Worm (Caenorhabditis elegans) whole organism, young adult: Measurements from ENCODE around the gene ogt-1.
A peak's percentile ranks its signal among the peaks of the same experiment; 100 is the strongest.

Experiments
- B0035.1 ChIP-seq: sonication (generic microtip); optimal IDR thresholded peaks from 2 replicates; lab custom pipeline; 2016; ENCODE audit warnings: missing genetic modification characterization, mild to moderate bottlenecking, missing compliant biosample characterization, missing genotype, missing genetic modification reagents
- B0336.3 ChIP-seq: fragments of 200-800 bp; sonication (Bioruptor generic); IDR thresholded peaks from 2 replicates; pipeline ENCODE4 v1.3.6; 2022; ENCODE audit warnings: missing genetic modification characterization, missing compliant biosample characterization
- F22D6.2 ChIP-seq: sonication (generic microtip); optimal IDR thresholded peaks from 2 replicates; lab custom pipeline; 2016; ENCODE audit warnings: mild to moderate bottlenecking, missing genetic modification characterization, missing compliant biosample characterization
- F33H1.4 ChIP-seq: fragments of 200-800 bp; sonication (Bioruptor generic); IDR thresholded peaks from 2 replicates; pipeline ENCODE4 v1.3.6; 2022; ENCODE audit warnings: missing genetic modification reagents, missing genetic modification characterization, missing compliant biosample characterization
- F39B2.1 ChIP-seq: fragments of 200-800 bp; sonication (Bioruptor generic); IDR thresholded peaks from 2 replicates; pipeline ENCODE4 v1.3.6; 2022; ENCODE audit warnings: missing genetic modification reagents, missing genetic modification characterization, missing compliant biosample characterization
- F55B11.4 ChIP-seq: sonication (generic microtip); optimal IDR thresholded peaks from 2 replicates; lab custom pipeline; 2016; ENCODE audit warnings: missing compliant biosample characterization, missing genetic modification characterization, borderline replicate concordance; ENCODE audit not compliant: insufficient read depth
- K11D2.4 ChIP-seq: fragments of 200-800 bp; sonication (Bioruptor generic); IDR thresholded peaks from 2 replicates; pipeline ENCODE4 v1.3.6; 2022; ENCODE audit warnings: missing genetic modification reagents, missing genetic modification characterization, missing compliant biosample characterization
- T07F8.4 ChIP-seq: sonication (generic microtip); optimal IDR thresholded peaks from 2 replicates; lab custom pipeline; 2016; ENCODE audit warnings: mild to moderate bottlenecking, missing genetic modification characterization, moderate library complexity, missing compliant biosample characterization
- Y56A3A.18 ChIP-seq: fragments of 200-800 bp; sonication (Bioruptor generic); IDR thresholded peaks from 2 replicates; pipeline ENCODE4 v1.3.6; 2022; ENCODE audit warnings: missing genetic modification reagents, missing genetic modification characterization, missing compliant biosample characterization
- Y67H2A.10 ChIP-seq: fragments of 200-800 bp; sonication (Bioruptor generic); conservative IDR thresholded peaks from 2 replicates; pipeline ENCODE4 v1.3.6; 2022; ENCODE audit warnings: missing genetic modification reagents, missing genetic modification characterization, missing compliant biosample characterization
- Y95B8A.8 ChIP-seq: fragments of 200-800 bp; sonication (Bioruptor generic); IDR thresholded peaks from 2 replicates; pipeline ENCODE4 v1.3.6; 2022; ENCODE audit warnings: missing genetic modification reagents, missing genetic modification characterization, missing compliant biosample characterization
- athp-1 ChIP-seq: sonication (generic microtip); optimal IDR thresholded peaks from 2 replicates; lab custom pipeline; 2017; ENCODE audit warnings: mild to moderate bottlenecking, missing genetic modification characterization, missing compliant biosample characterization
- attf-6 ChIP-seq: fragments of 200-800 bp; sonication (Bioruptor generic); IDR thresholded peaks from 2 replicates; pipeline ENCODE4 v1.3.6; 2022; ENCODE audit warnings: missing genetic modification reagents, missing genetic modification characterization, missing compliant biosample characterization
- ccch-3 ChIP-seq: fragments of 200-800 bp; sonication (Bioruptor generic); optimal IDR thresholded peaks from 2 replicates; lab custom pipeline; 2018; ENCODE audit warnings: mild to moderate bottlenecking, missing genetic modification characterization, missing compliant biosample characterization
- cebp-1 ChIP-seq, 2 experiments: fragments of 200-800 bp in 1 of 2; sonication (Bioruptor generic) in 1 of 2; sonication (generic microtip) in 1 of 2; IDR thresholded peaks in 1 of 2; optimal IDR thresholded peaks in 1 of 2; 2 replicates each; pipeline versions ENCODE4 v1.3.6 to Lab custom; 2017 to 2022; ENCODE audit warnings: missing compliant biosample characterization in 2 of 2, missing genetic modification characterization in 2 of 2, mild to moderate bottlenecking in 1 of 2, missing genetic modification reagents in 1 of 2, moderate library complexity in 1 of 2
- cebp-2 ChIP-seq: fragments of 200-800 bp; sonication (Bioruptor generic); IDR thresholded peaks from 2 replicates; pipeline ENCODE4 v1.3.6; 2022; ENCODE audit warnings: missing genetic modification characterization, missing compliant biosample characterization
- ceh-40 ChIP-seq: fragments of 200-800 bp; sonication (Bioruptor generic); IDR thresholded peaks from 2 replicates; pipeline ENCODE4 v1.3.6; 2022; ENCODE audit warnings: missing genetic modification characterization, missing compliant biosample characterization
- ceh-58 ChIP-seq: fragments of 200-800 bp; sonication (Bioruptor generic); IDR thresholded peaks from 2 replicates; pipeline ENCODE4 v1.3.6; 2022; ENCODE audit warnings: missing genetic modification characterization, missing compliant biosample characterization
- ceh-79 ChIP-seq: sonication (generic microtip); optimal IDR thresholded peaks from 2 replicates; lab custom pipeline; 2017; ENCODE audit warnings: mild to moderate bottlenecking, missing genetic modification characterization, missing compliant biosample characterization
- ceh-91 ChIP-seq: fragments of 200-800 bp; sonication (Bioruptor generic); IDR thresholded peaks from 2 replicates; pipeline ENCODE4 v1.3.6; 2022; ENCODE audit warnings: missing genetic modification reagents, missing genetic modification characterization, missing compliant biosample characterization
- dox-1 ChIP-seq: fragments of 200-800 bp; sonication (Bioruptor generic); IDR thresholded peaks from 2 replicates; pipeline ENCODE4 v1.3.6; 2022; ENCODE audit warnings: missing genetic modification reagents, missing genetic modification characterization, missing compliant biosample characterization
- dpff-1 ChIP-seq: sonication (generic microtip); optimal IDR thresholded peaks from 2 replicates; lab custom pipeline; 2017; ENCODE audit warnings: mild to moderate bottlenecking, missing genetic modification characterization, missing compliant biosample characterization
- dpl-1 ChIP-seq: fragments of 150-350 bp; optimal IDR thresholded peaks from 2 replicates; lab custom pipeline; 2014; ENCODE audit warnings: missing biosample characterization, missing genetic modification reagents, missing genetic modification characterization
- efl-1 ChIP-seq: fragments of 150-350 bp; optimal IDR thresholded peaks from 2 replicates; lab custom pipeline; 2014; ENCODE audit warnings: missing biosample characterization, missing genetic modification reagents, missing genetic modification characterization
- egl-44 ChIP-seq: fragments of 200-800 bp; sonication (Bioruptor generic); IDR thresholded peaks from 2 replicates; pipeline ENCODE4 v1.3.6; 2022; ENCODE audit warnings: missing genetic modification reagents, missing genetic modification characterization, missing compliant biosample characterization
- egrh-3 ChIP-seq: fragments of 200-800 bp; sonication (Bioruptor generic); IDR thresholded peaks from 2 replicates; pipeline ENCODE4 v1.3.6; 2022; ENCODE audit warnings: missing genetic modification reagents, missing genetic modification characterization, missing compliant biosample characterization
- ets-4 ChIP-seq: fragments of 200-800 bp; sonication (Bioruptor generic); optimal IDR thresholded peaks from 2 replicates; lab custom pipeline; 2018; ENCODE audit warnings: mild to moderate bottlenecking, missing genetic modification characterization, missing compliant biosample characterization
- hlh-12 ChIP-seq: sonication (generic microtip); optimal IDR thresholded peaks from 2 replicates; lab custom pipeline; 2016; ENCODE audit warnings: missing genetic modification characterization, missing compliant biosample characterization
- hrde-1 ChIP-seq: sonication (generic microtip); optimal IDR thresholded peaks from 2 replicates; lab custom pipeline; 2016; ENCODE audit warnings: missing genetic modification characterization, mild to moderate bottlenecking, missing compliant biosample characterization, moderate library complexity, missing genotype, missing genetic modification reagents, borderline replicate concordance
- let-607 ChIP-seq, 2 experiments: fragments of 200-800 bp in 1 of 2; sonication (Bioruptor generic) in 1 of 2; sonication (generic microtip) in 1 of 2; optimal IDR thresholded peaks; 2 replicates each; lab custom pipeline; 2016 to 2018; ENCODE audit warnings: mild to moderate bottlenecking in 2 of 2, missing compliant biosample characterization in 2 of 2, missing genetic modification characterization in 2 of 2, moderate library complexity in 2 of 2, missing genotype in 1 of 2
- lin-26 ChIP-seq: fragments of 200-800 bp; sonication (Bioruptor generic); IDR thresholded peaks from 2 replicates; pipeline ENCODE4 v1.3.6; 2022; ENCODE audit warnings: missing genetic modification reagents, missing genetic modification characterization, missing compliant biosample characterization
- lin-35 ChIP-seq, 3 experiments: fragments of 150-350 bp in 2 of 3; sonication (generic microtip) in 1 of 3; optimal IDR thresholded peaks; 2 replicates each; lab custom pipeline; 2014 to 2018; ENCODE audit warnings: missing biosample characterization in 3 of 3, missing genetic modification characterization in 3 of 3, missing genetic modification reagents in 3 of 3
- lin-54 ChIP-seq: fragments of 200-800 bp; sonication (Bioruptor generic); optimal IDR thresholded peaks from 2 replicates; lab custom pipeline; 2018; ENCODE audit warnings: mild to moderate bottlenecking, missing genetic modification characterization, missing compliant biosample characterization
- lsy-27 ChIP-seq: sonication (generic microtip); optimal IDR thresholded peaks from 2 replicates; lab custom pipeline; 2017; ENCODE audit warnings: missing genetic modification characterization, mild to moderate bottlenecking, missing compliant biosample characterization, antibody characterized with exemption, missing genotype, borderline replicate concordance; ENCODE audit not compliant: insufficient read depth
- madf-10 ChIP-seq: sonication (generic microtip); optimal IDR thresholded peaks from 2 replicates; lab custom pipeline; 2016; ENCODE audit warnings: mild to moderate bottlenecking, missing genetic modification characterization, missing compliant biosample characterization
- madf-3 ChIP-seq: fragments of 200-800 bp; sonication (Bioruptor generic); IDR thresholded peaks from 2 replicates; pipeline ENCODE4 v1.3.6; 2022; ENCODE audit warnings: missing genetic modification reagents, missing genetic modification characterization, missing compliant biosample characterization
- mxl-1 ChIP-seq: sonication (generic microtip); optimal IDR thresholded peaks from 2 replicates; lab custom pipeline; 2016; ENCODE audit warnings: missing genetic modification characterization, missing compliant biosample characterization
- nfya-1 ChIP-seq: sonication (generic microtip); optimal IDR thresholded peaks from 2 replicates; lab custom pipeline; 2017; ENCODE audit warnings: antibody characterized with exemption, missing compliant biosample characterization, missing genetic modification characterization, borderline replicate concordance; ENCODE audit not compliant: insufficient read depth
- nfyb-1 ChIP-seq: fragments of 200-800 bp; sonication (Bioruptor generic); IDR thresholded peaks from 2 replicates; pipeline ENCODE4 v1.3.6; 2022; ENCODE audit warnings: missing genetic modification reagents, missing genetic modification characterization, missing compliant biosample characterization
- rcor-1 ChIP-seq: fragments of 200-800 bp; sonication (Bioruptor generic); IDR thresholded peaks from 2 replicates; pipeline ENCODE4 v1.3.6; 2022; ENCODE audit warnings: missing genetic modification reagents, missing genetic modification characterization, missing compliant biosample characterization
- repo-1 ChIP-seq: sonication (generic microtip); optimal IDR thresholded peaks from 2 replicates; lab custom pipeline; 2017; ENCODE audit warnings: mild to moderate bottlenecking, missing genetic modification characterization, missing compliant biosample characterization
- sea-2 ChIP-seq: fragments of 200-800 bp; sonication (Bioruptor generic); IDR thresholded peaks from 2 replicates; pipeline ENCODE4 v1.3.6; 2022; ENCODE audit warnings: missing genetic modification characterization, missing compliant biosample characterization
- snpc-1.3 ChIP-seq: sonication (generic microtip); optimal IDR thresholded peaks from 2 replicates; lab custom pipeline; 2017; ENCODE audit warnings: missing genetic modification characterization, mild to moderate bottlenecking, missing compliant biosample characterization, antibody characterized with exemption, moderate library complexity, missing genotype, missing genetic modification reagents; ENCODE audit not compliant: insufficient read depth
- somi-1 ChIP-seq: fragments of 200-800 bp; sonication (Bioruptor generic); optimal IDR thresholded peaks from 2 replicates; lab custom pipeline; 2018; ENCODE audit warnings: mild to moderate bottlenecking, missing genetic modification characterization, missing compliant biosample characterization
- tbx-9 ChIP-seq: sonication (generic microtip); optimal IDR thresholded peaks from 2 replicates; lab custom pipeline; 2016; ENCODE audit warnings: borderline replicate concordance, missing genetic modification characterization, inconsistent platforms, missing compliant biosample characterization
- xnd-1 ChIP-seq: sonication (generic microtip); optimal IDR thresholded peaks from 2 replicates; lab custom pipeline; 2016; ENCODE audit warnings: missing genotype, missing genetic modification reagents, missing genetic modification characterization, missing compliant biosample characterization
- ztf-18 ChIP-seq: sonication (generic microtip); optimal IDR thresholded peaks from 2 replicates; lab custom pipeline; 2016; ENCODE audit warnings: missing genotype, mild to moderate bottlenecking, missing genetic modification characterization, missing compliant biosample characterization

The ogt-1 gene

ce11 chrIII:7140228-7140710 lies 13.3 kb downstream of the ogt-1 start (continued):
- peak; percentile 75 for TF ChIP-seq hrde-1 (tag; lab: Kevin White, UChicago)
- peak in 1 of 2 experiments; percentile 8 for TF ChIP-seq let-607 (tag; optimal IDR thresholded peaks at IDR 0.05; lab: Kevin White, UChicago)
- TF ChIP-seq hlh-12 (tag; lab: Kevin White, UChicago), result no peak
- peak; percentile 80 for TF ChIP-seq dox-1
- TF ChIP-seq nfyb-1 (GFP tag; lab: Robert Waterston, UW), result peak; percentile 72
- no peak for TF ChIP-seq F22D6.2
- TF ChIP-seq somi-1 (GFP tag; lab: Kevin White, UChicago), result no peak
- TF ChIP-seq lin-26, result peak; percentile 45; the same call in 1 of the 2 replicates
- peak; percentile 55; the same call in 1 of the 2 replicates for TF ChIP-seq rcor-1
- TF ChIP-seq dpl-1 (GFP tag; lab: Kevin White, UChicago), result no peak
- no peak for TF ChIP-seq Y67H2A.10 (GFP tag; lab: Robert Waterston, UW)
- TF ChIP-seq ceh-79 (tag; lab: Kevin White, UChicago), result no peak
- TF ChIP-seq F33H1.4 (GFP tag; lab: Robert Waterston, UW), result peak; percentile 51
- no peak for TF ChIP-seq ceh-58 (GFP tag; lab: Robert Waterston, UW)
- TF ChIP-seq F55B11.4, result no peak
- no peak for TF ChIP-seq B0035.1 (tag; lab: Kevin White, UChicago)
- no peak for TF ChIP-seq sea-2 (GFP tag; lab: Robert Waterston, UW)
- TF ChIP-seq cebp-2, result no peak
- peak in 1 of 3 experiments; percentile 40 for TF ChIP-seq lin-35 (GFP tag; optimal IDR thresholded peaks at IDR 0.05; lab: Kevin White, UChicago)
- TF ChIP-seq nfya-1 (tag; lab: Kevin White, UChicago), result no peak
- no peak for TF ChIP-seq efl-1 (GFP tag; lab: Kevin White, UChicago)
- TF ChIP-seq tbx-9 (tag; lab: Kevin White, UChicago), result no peak
- TF ChIP-seq ccch-3, result no peak
- no peak for TF ChIP-seq xnd-1 (tag; lab: Kevin White, UChicago)
- peak; percentile 39 for TF ChIP-seq repo-1 (tag; lab: Kevin White, UChicago)
- no peak for TF ChIP-seq ceh-40 (GFP tag; lab: Robert Waterston, UW)
- TF ChIP-seq Y56A3A.18 (GFP tag; lab: Robert Waterston, UW), result 0 out of 2 replicates have a peak, but pooled peaks have one; percentile 37
- no peak for TF ChIP-seq madf-10 (tag; lab: Kevin White, UChicago)
- TF ChIP-seq madf-3 (GFP tag; lab: Robert Waterston, UW), result peak; percentile 50; the same call in 1 of the 2 replicates
- no peak for TF ChIP-seq mxl-1
- TF ChIP-seq athp-1 (tag; lab: Kevin White, UChicago), result peak; percentile 28
- TF ChIP-seq attf-6 (GFP tag; lab: Robert Waterston, UW), result peak; percentile 95
- TF ChIP-seq ceh-91, result 0 out of 2 replicates have a peak, but pooled peaks have one; percentile 18
- peak; percentile 83 for TF ChIP-seq Y95B8A.8
- TF ChIP-seq K11D2.4 (GFP tag; lab: Robert Waterston, UW), result no peak
- TF ChIP-seq B0336.3 (GFP tag; lab: Robert Waterston, UW), result peak; percentile 66; the same call in 1 of the 2 replicates
- no peak for TF ChIP-seq lsy-27 (tag; lab: Kevin White, UChicago)
- TF ChIP-seq egrh-3 (GFP tag; lab: Robert Waterston, UW), result no peak
- TF ChIP-seq ztf-18 (tag; lab: Kevin White, UChicago), result peak; percentile 24
- peak; percentile 67 for TF ChIP-seq lin-54 (GFP tag; lab: Kevin White, UChicago)
- TF ChIP-seq cebp-1 (GFP tag; IDR thresholded peaks at IDR 0.05; lab: Robert Waterston, UW), result no peak
- no peak for TF ChIP-seq cebp-1 (tag; optimal IDR thresholded peaks at IDR 0.05; lab: Kevin White, UChicago)
- TF ChIP-seq ets-4 (GFP tag; lab: Kevin White, UChicago), result no peak
- TF ChIP-seq dpff-1 (tag; lab: Kevin White, UChicago), result no peak
- peak; percentile 89 for TF ChIP-seq snpc-1.3 (tag; lab: Kevin White, UChicago)
- TF ChIP-seq F39B2.1, result 0 out of 2 replicates have a peak, but pooled peaks have one; percentile 64
- no peak for TF ChIP-seq T07F8.4
- TF ChIP-seq egl-44 (GFP tag; lab: Robert Waterston, UW), result 0 out of 2 replicates have a peak, but pooled peaks have one; percentile 52
